Worm (Caenorhabditis elegans): ENCODE measurements around the gene rab-30.

DNA sequence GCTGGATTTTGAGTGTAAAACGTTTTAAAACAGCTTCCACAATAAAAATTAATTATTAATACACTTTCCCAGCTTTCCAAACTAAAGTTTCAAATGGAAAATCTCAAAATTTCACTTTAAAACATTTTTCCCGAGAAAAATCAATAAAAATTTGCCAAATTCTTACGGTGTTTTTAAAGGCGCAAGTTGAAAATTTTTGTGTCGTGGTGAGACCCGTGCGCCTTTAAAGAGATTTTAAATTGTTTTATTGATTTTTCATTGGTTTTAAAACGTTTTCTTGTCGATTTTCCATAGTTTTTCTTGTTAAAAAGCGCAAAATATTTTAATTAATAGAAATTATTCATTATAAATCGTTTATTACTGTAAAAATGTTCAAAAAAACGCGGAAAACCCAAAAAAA, 1.5 kb downstream of the rab-30 start, which contains the start of gene Y45F3A.1:
- TF ChIP-seq nhr-237 (tag; optimal IDR thresholded peaks at IDR 0.05) = no peak
- TF ChIP-seq elt-3 (tag; optimal IDR thresholded peaks at IDR 0.05) = no peak
- no peak for TF ChIP-seq R02D3.7 (tag; optimal IDR thresholded peaks at IDR 0.05)
- no peak for TF ChIP-seq lsy-2 (tag; optimal IDR thresholded peaks at IDR 0.05)
- TF ChIP-seq unc-62 (GFP tag; optimal IDR thresholded peaks at IDR 0.05) = no peak
- TF ChIP-seq ceh-16 (tag; optimal IDR thresholded peaks at IDR 0.05) = no peak
- no peak for TF ChIP-seq lin-39 (tag; optimal IDR thresholded peaks at IDR 0.05)
- no peak for TF ChIP-seq ama-1 (optimal IDR thresholded peaks at IDR 0.05)
